Fruit fly (Drosophila melanogaster) whole organism, embryonic: ENCODE measurements around the gene CG16953.
A peak's percentile ranks its signal among the peaks of the same experiment; 100 is the strongest.

Experiments used
- Abd-B ChIP-seq: fragments of 200-800 bp; sonication (Bioruptor generic); optimal IDR thresholded peaks from 2 replicates; lab custom pipeline; 2018; ENCODE audit warnings: missing biosample characterization, mild to moderate bottlenecking, missing genetic modification characterization, moderate library complexity
- B-H2 ChIP-seq: fragments of 200-800 bp; sonication (Bioruptor generic); optimal IDR thresholded peaks from 2 replicates; lab custom pipeline; 2018; ENCODE audit warnings: missing biosample characterization, mild to moderate bottlenecking, missing genetic modification characterization
- Blimp-1 ChIP-seq: fragments of 200-800 bp; sonication (Bioruptor generic); optimal IDR thresholded peaks from 3 replicates; lab custom pipeline; 2018; ENCODE audit warnings: missing biosample characterization, missing genetic modification characterization, mild to moderate bottlenecking, moderate library complexity, missing genetic modification reagents
- BtbVII ChIP-seq: fragments of 200-800 bp; sonication (Bioruptor generic); optimal IDR thresholded peaks from 3 replicates; lab custom pipeline; 2017; ENCODE audit warnings: missing biosample characterization, mild to moderate bottlenecking, missing genetic modification characterization
- CG10462 ChIP-seq: fragments of 200-800 bp; sonication (Bioruptor generic); optimal IDR thresholded peaks from 2 replicates; lab custom pipeline; 2016; ENCODE audit warnings: missing biosample characterization, missing genetic modification characterization
- CG10543 ChIP-seq: fragments of 200-800 bp; sonication (Bioruptor generic); optimal IDR thresholded peaks from 3 replicates; lab custom pipeline; 2017; ENCODE audit warnings: missing biosample characterization, mild to moderate bottlenecking, missing genetic modification characterization, moderate library complexity
- CG11560 ChIP-seq: fragments of 200-800 bp; sonication (Bioruptor generic); IDR thresholded peaks from 3 replicates; pipeline ENCODE4 v1.3.6; 2022; ENCODE audit warnings: missing biosample characterization, missing genetic modification characterization
- CG12104 ChIP-seq: fragments of 200-800 bp; sonication (Bioruptor generic); optimal IDR thresholded peaks from 3 replicates; lab custom pipeline; 2016; ENCODE audit warnings: missing biosample characterization, missing genetic modification characterization
- CG12219 ChIP-seq: fragments of 200-800 bp; sonication (Bioruptor generic); optimal IDR thresholded peaks from 3 replicates; lab custom pipeline; 2018; ENCODE audit warnings: missing biosample characterization, mild to moderate bottlenecking, missing genetic modification characterization
- CG12236 ChIP-seq: fragments of 200-800 bp; sonication (Bioruptor generic); optimal IDR thresholded peaks from 2 replicates; lab custom pipeline; 2016; ENCODE audit warnings: missing biosample characterization, missing genetic modification characterization
- CG12744 ChIP-seq: fragments of 200-800 bp; sonication (Bioruptor generic); optimal IDR thresholded peaks from 2 replicates; lab custom pipeline; 2016; ENCODE audit warnings: missing biosample characterization, missing genetic modification characterization
- CG12769 ChIP-seq: fragments of 200-800 bp; sonication (Bioruptor generic); optimal IDR thresholded peaks from 2 replicates; lab custom pipeline; 2019; ENCODE audit warnings: missing biosample characterization, mild to moderate bottlenecking, missing genetic modification characterization, moderate library complexity
- CG13123 ChIP-seq: fragments of 200-800 bp; sonication (Bioruptor generic); optimal IDR thresholded peaks from 2 replicates; lab custom pipeline; 2016; ENCODE audit warnings: missing biosample characterization, missing genetic modification characterization
- CG14050 ChIP-seq: fragments of 200-800 bp; sonication (Bioruptor generic); IDR thresholded peaks from 3 replicates; pipeline ENCODE4 v1.3.6; 2022; ENCODE audit warnings: missing biosample characterization, missing genetic modification characterization
- CG14860 ChIP-seq: fragments of 200-800 bp; sonication (Bioruptor generic); IDR thresholded peaks from 3 replicates; pipeline ENCODE4 v1.3.6; 2022; ENCODE audit warnings: missing biosample characterization, missing genetic modification characterization; ENCODE audit not compliant: partially characterized antibody
- CG17802 ChIP-seq: fragments of 200-800 bp; sonication (Bioruptor generic); optimal IDR thresholded peaks from 2 replicates; lab custom pipeline; 2018; ENCODE audit warnings: missing biosample characterization, mild to moderate bottlenecking, missing genetic modification characterization, moderate library complexity
- CG18599 ChIP-seq: fragments of 200-800 bp; sonication (Bioruptor generic); optimal IDR thresholded peaks from 3 replicates; lab custom pipeline; 2017; ENCODE audit warnings: missing biosample characterization, missing genetic modification characterization, mild to moderate bottlenecking, moderate library complexity, missing genetic modification reagents
- CG31441 ChIP-seq: fragments of 200-800 bp; sonication (Bioruptor generic); IDR thresholded peaks from 2 replicates; pipeline ENCODE4 v1.3.6; 2022; ENCODE audit warnings: missing biosample characterization, missing genetic modification characterization
- CG3163 ChIP-seq: fragments of 200-800 bp; sonication (Bioruptor generic); optimal IDR thresholded peaks from 3 replicates; lab custom pipeline; 2016; ENCODE audit warnings: missing biosample characterization, missing genetic modification characterization
- CG32767 ChIP-seq: fragments of 200-800 bp; sonication (Bioruptor generic); IDR thresholded peaks from 2 replicates; pipeline ENCODE4 v1.3.6; 2022; ENCODE audit warnings: missing biosample characterization, missing genetic modification characterization
- CG42726 ChIP-seq: fragments of 200-800 bp; sonication (Bioruptor generic); IDR thresholded peaks from 2 replicates; pipeline ENCODE4 v1.3.6; 2022; ENCODE audit warnings: missing biosample characterization, missing genetic modification characterization; ENCODE audit not compliant: partially characterized antibody
- CG6791 ChIP-seq: fragments of 200-800 bp; sonication (Bioruptor generic); IDR thresholded peaks from 3 replicates; pipeline ENCODE4 v1.3.6; 2022; ENCODE audit warnings: missing biosample characterization, missing genetic modification characterization; ENCODE audit not compliant: partially characterized antibody
- CG7271 ChIP-seq: fragments of 200-800 bp; sonication (Bioruptor generic); optimal IDR thresholded peaks from 2 replicates; lab custom pipeline; 2018; ENCODE audit warnings: missing biosample characterization, mild to moderate bottlenecking, missing genetic modification characterization, moderate library complexity
- CG7987 ChIP-seq: fragments of 200-800 bp; sonication (Bioruptor generic); optimal IDR thresholded peaks from 2 replicates; lab custom pipeline; 2018; ENCODE audit warnings: missing biosample characterization, mild to moderate bottlenecking, missing genetic modification characterization, moderate library complexity
- Dek ChIP-seq: fragments of 200-800 bp; sonication (Bioruptor generic); optimal IDR thresholded peaks from 3 replicates; lab custom pipeline; 2019; ENCODE audit warnings: missing biosample characterization, mild to moderate bottlenecking, missing genetic modification characterization, moderate library complexity
- Dip2 ChIP-seq: fragments of 200-800 bp; sonication (Bioruptor generic); IDR thresholded peaks from 2 replicates; pipeline ENCODE4 v1.3.6; 2022; ENCODE audit warnings: missing biosample characterization, missing genetic modification characterization
- Gug ChIP-seq: fragments of 200-800 bp; sonication (Bioruptor generic); IDR thresholded peaks from 4 replicates; pipeline ENCODE4 v1.3.6; 2022; ENCODE audit warnings: missing biosample characterization, missing genetic modification characterization
- H2.0 ChIP-seq: fragments of 200-800 bp; sonication (Bioruptor generic); IDR thresholded peaks from 2 replicates; pipeline ENCODE4 v1.3.6; 2022; ENCODE audit warnings: missing biosample characterization, missing genetic modification characterization
- Hey ChIP-seq: fragments of 200-800 bp; sonication (Bioruptor generic); optimal IDR thresholded peaks from 3 replicates; lab custom pipeline; 2018; ENCODE audit warnings: missing biosample characterization, mild to moderate bottlenecking, missing genetic modification characterization
- Hr78 ChIP-seq, 2 experiments: fragments of 200-800 bp in 1 of 2; fragments of >200 bp in 1 of 2; sonication (Bioruptor generic) in 1 of 2; optimal IDR thresholded peaks; 2 replicates each; lab custom pipeline; 2017 to 2019; ENCODE audit warnings: missing biosample characterization in 2 of 2, missing genetic modification characterization in 2 of 2, mild to moderate bottlenecking in 1 of 2, moderate library complexity in 1 of 2
- NC2β ChIP-seq: fragments of 200-800 bp; sonication (Bioruptor generic); optimal IDR thresholded peaks from 2 replicates; lab custom pipeline; 2016; ENCODE audit warnings: missing biosample characterization, missing genetic modification characterization
- Ravus ChIP-seq: fragments of 200-800 bp; sonication (Bioruptor generic); IDR thresholded peaks from 2 replicates; pipeline ENCODE4 v1.3.6; 2022; ENCODE audit warnings: missing biosample characterization, missing genetic modification characterization
- Scr ChIP-seq: fragments of 200-800 bp; sonication (Bioruptor generic); IDR thresholded peaks from 2 replicates; pipeline ENCODE4 v1.3.6; 2022; ENCODE audit warnings: missing biosample characterization, missing genetic modification characterization; ENCODE audit not compliant: partially characterized antibody
- Spps ChIP-seq: fragments of 200-800 bp; sonication (Bioruptor generic); optimal IDR thresholded peaks from 2 replicates; lab custom pipeline; 2018; ENCODE audit warnings: missing biosample characterization, mild to moderate bottlenecking, missing genetic modification characterization
- Taf1 ChIP-seq: fragments of 200-800 bp; sonication (Bioruptor generic); IDR thresholded peaks from 2 replicates; pipeline ENCODE4 v1.3.6; 2022; ENCODE audit warnings: missing biosample characterization, missing genetic modification characterization
- Vsx1 ChIP-seq: fragments of 200-800 bp; sonication (Bioruptor generic); optimal IDR thresholded peaks from 2 replicates; lab custom pipeline; 2017; ENCODE audit warnings: missing biosample characterization, mild to moderate bottlenecking, missing genetic modification characterization, missing genetic modification reagents
- abd-A ChIP-seq: fragments of 200-800 bp; sonication (Bioruptor generic); optimal IDR thresholded peaks from 3 replicates; lab custom pipeline; 2019; ENCODE audit warnings: missing biosample characterization, mild to moderate bottlenecking, missing genetic modification characterization, moderate library complexity
- cas ChIP-seq: fragments of 200-800 bp; sonication (Bioruptor generic); IDR thresholded peaks from 2 replicates; pipeline ENCODE4 v1.3.6; 2022; ENCODE audit warnings: missing biosample characterization, missing genetic modification characterization
- en ChIP-seq: fragments of 200-800 bp; sonication (Bioruptor generic); optimal IDR thresholded peaks from 2 replicates; lab custom pipeline; 2016; ENCODE audit warnings: missing biosample characterization, missing genetic modification characterization
- esg ChIP-seq: fragments of 200-800 bp; sonication (Bioruptor generic); conservative IDR thresholded peaks from 2 replicates; pipeline ENCODE4 v1.3.6; 2022; ENCODE audit warnings: missing biosample characterization, missing genetic modification characterization
- grau ChIP-seq: fragments of 200-800 bp; optimal IDR thresholded peaks from 3 replicates; lab custom pipeline; 2019; ENCODE audit warnings: missing biosample characterization, mild to moderate bottlenecking, missing genetic modification characterization, moderate library complexity
- gsb-n ChIP-seq: fragments of 200-800 bp; sonication (Bioruptor generic); optimal IDR thresholded peaks from 3 replicates; lab custom pipeline; 2018; ENCODE audit warnings: missing biosample characterization, mild to moderate bottlenecking, missing genetic modification characterization
- hbn ChIP-seq: fragments of 200-800 bp; sonication (Bioruptor generic); IDR thresholded peaks from 2 replicates; pipeline ENCODE4 v1.3.6; 2022; ENCODE audit warnings: missing biosample characterization, missing genetic modification characterization; ENCODE audit not compliant: partially characterized antibody
- klu ChIP-seq: fragments of 200-800 bp; sonication (Bioruptor generic); IDR thresholded peaks from 2 replicates; pipeline ENCODE4 v1.3.6; 2022; ENCODE audit warnings: missing biosample characterization, missing genetic modification characterization
- maf-S ChIP-seq: fragments of 200-800 bp; sonication (Bioruptor generic); optimal IDR thresholded peaks from 2 replicates; lab custom pipeline; 2016; ENCODE audit warnings: missing biosample characterization, missing genetic modification characterization
- nmo ChIP-seq: fragments of 200-800 bp; sonication (Bioruptor generic); optimal IDR thresholded peaks from 2 replicates; lab custom pipeline; 2018; ENCODE audit warnings: missing biosample characterization, mild to moderate bottlenecking, missing genetic modification characterization, moderate library complexity
- pb ChIP-seq: fragments of 200-800 bp; sonication (Bioruptor generic); optimal IDR thresholded peaks from 3 replicates; lab custom pipeline; 2016; ENCODE audit warnings: missing biosample characterization, missing genetic modification characterization
- repo ChIP-seq: fragments of 200-800 bp; sonication (Bioruptor generic); optimal IDR thresholded peaks from 2 replicates; lab custom pipeline; 2016; ENCODE audit warnings: missing biosample characterization, missing genetic modification characterization
- sens ChIP-seq: fragments of 200-800 bp; sonication (Bioruptor generic); peaks from one replicate; lab custom pipeline; 2016; ENCODE audit warnings: missing biosample characterization, missing genetic modification characterization
- slou ChIP-seq: fragments of 200-800 bp; sonication (Bioruptor generic); optimal IDR thresholded peaks from 3 replicates; lab custom pipeline; 2016; ENCODE audit warnings: missing biosample characterization, missing genetic modification characterization
- twi ChIP-seq: fragments of 200-800 bp; optimal IDR thresholded peaks from 2 replicates; lab custom pipeline; 2019; ENCODE audit warnings: missing biosample characterization, mild to moderate bottlenecking, missing genetic modification characterization, moderate library complexity
- wdn ChIP-seq: fragments of 200-800 bp; sonication (Bioruptor generic); IDR thresholded peaks from 2 replicates; pipeline ENCODE4 v1.3.6; 2022; ENCODE audit warnings: missing biosample characterization, missing genetic modification characterization

The CG16953 gene

dm6 chr3R:20565546-20565948, 20.1 kb downstream of the CG16953 start (continued):
- TF ChIP-seq en (no peak), CG10462 (GFP tag; lab: Kevin White, UChicago) (no peak), CG3163 (GFP tag; lab: Kevin White, UChicago) (peak; percentile 86), CG6791 (GFP tag; lab: Robert Waterston, UW) (no peak), Dip2 (GFP tag; lab: Robert Waterston, UW) (no peak), Vsx1 (no peak), pb (GFP tag; lab: Kevin White, UChicago) (no peak), Abd-B (GFP tag; lab: Kevin White, UChicago) (no peak), NC2β (GFP tag; lab: Kevin White, UChicago) (no peak), nmo (GFP tag; lab: Kevin White, UChicago) (no peak), CG12219 (GFP tag; lab: Kevin White, UChicago) (no peak), CG12104 (GFP tag; lab: Kevin White, UChicago) (no peak), twi (tag; lab: Kevin White, UChicago) (no peak), hbn (GFP tag; lab: Robert Waterston, UW) (no peak), repo (no peak), BtbVII (GFP tag; lab: Kevin White, UChicago) (no peak), CG7987 (no peak), Spps (tag; lab: Kevin White, UChicago) (no peak), slou (GFP tag; lab: Kevin White, UChicago) (no peak), Gug (GFP tag; lab: Robert Waterston, UW) (no peak), Blimp-1 (GFP tag; lab: Kevin White, UChicago) (peak; percentile 95), H2.0 (GFP tag; lab: Robert Waterston, UW) (no peak), CG42726 (GFP tag; lab: Robert Waterston, UW) (no peak), CG14860 (GFP tag; lab: Robert Waterston, UW) (no peak), CG11560 (tag; lab: Robert Waterston, UW) (no peak), Scr (GFP tag; lab: Robert Waterston, UW) (no peak), CG32767 (GFP tag; lab: Robert Waterston, UW) (0 out of 2 replicates have a peak, but pooled peaks have one; percentile 28), sens (GFP tag; lab: Kevin White, UChicago) (no peak), Hey (tag; lab: Kevin White, UChicago) (no peak), esg (no peak), CG10543 (GFP tag; lab: Kevin White, UChicago) (no peak), Hr78 (GFP tag; optimal IDR thresholded peaks at IDR 0.05; lab: Kevin White, UChicago) (no peak), maf-S (GFP tag; lab: Kevin White, UChicago) (no peak), Taf1 (GFP tag; lab: Robert Waterston, UW) (no peak), Dek (tag; lab: Kevin White, UChicago) (no peak), cas (GFP tag; lab: Robert Waterston, UW) (no peak), Ravus (no peak), CG12769 (tag; lab: Kevin White, UChicago) (peak; percentile 46), CG18599 (GFP tag; lab: Kevin White, UChicago) (no peak), grau (no peak), gsb-n (tag; lab: Kevin White, UChicago) (no peak), CG13123 (GFP tag; lab: Kevin White, UChicago) (no peak), CG31441 (no peak), CG14050 (GFP tag; lab: Robert Waterston, UW) (no peak), CG12236 (no peak), wdn (GFP tag; lab: Robert Waterston, UW) (no peak), CG7271 (no peak), CG12744 (no peak), B-H2 (GFP tag; lab: Kevin White, UChicago) (no peak), abd-A (tag; lab: Kevin White, UChicago) (no peak), CG17802 (tag; lab: Kevin White, UChicago) (no peak), klu (GFP tag; lab: Robert Waterston, UW) (no peak)
